Fruit fly (Drosophila melanogaster): ENCODE data around the gene FMRFaR.

dm6 chr3L:2960949-2961584 is 40.4 kb upstream of the FMRFaR start, which contains the start of the genes CG34025 and Or63a:
- TF ChIP-seq CG8478 (optimal IDR thresholded peaks at IDR 0.05), result no peak
- TF ChIP-seq pan (optimal IDR thresholded peaks at IDR 0.05), result no peak
- no peak for TF ChIP-seq psq (optimal IDR thresholded peaks at IDR 0.05)
- TF ChIP-seq Dll (optimal IDR thresholded peaks at IDR 0.05), result no peak
- no peak for TF ChIP-seq usp (GFP tag; optimal IDR thresholded peaks at IDR 0.05)
